Worm (Caenorhabditis elegans) whole organism, L4/young adult: ENCODE data around the gene C40A11.2.

ENCODE experiments used
- W03F9.2 ChIP-seq: fragments of 150-350 bp; optimal IDR thresholded peaks from 2 replicates; lab custom pipeline; 2014; ENCODE audit warnings: missing biosample characterization, missing genetic modification characterization
- dao-5 ChIP-seq: sonication (generic microtip); optimal IDR thresholded peaks from 2 replicates; lab custom pipeline; 2016; ENCODE audit warnings: missing genotype, missing genetic modification characterization, moderate library complexity, missing compliant biosample characterization
- him-1 ChIP-seq: sonication (generic microtip); optimal IDR thresholded peaks from 2 replicates; lab custom pipeline; 2016; ENCODE audit warnings: missing genotype, missing genetic modification reagents, missing genetic modification characterization, missing compliant biosample characterization

- TF ChIP-seq W03F9.2 (tag; lab: Kevin White, UChicago) (no peak), dao-5 (tag; lab: Kevin White, UChicago) (no peak), him-1 (no peak)
Observed at ce11 chrII:2099139-2099976, 47.4 kb upstream of the C40A11.2 start, which contains the start of gene math-42.
